Fruit fly (Drosophila melanogaster) whole organism, prepupa: Measurements from ENCODE around the gene SmB.
A peak's percentile ranks its signal among the peaks of the same experiment; 100 is the strongest.

ENCODE experiments used
- Blimp-1 ChIP-seq: fragments of 200-800 bp; sonication (Bioruptor generic); optimal IDR thresholded peaks from 3 replicates; lab custom pipeline; 2017; ENCODE audit warnings: missing biosample characterization, missing genetic modification characterization, mild to moderate bottlenecking, moderate library complexity, missing genetic modification reagents
- CG10631 ChIP-seq: fragments of 200-800 bp; sonication (Bioruptor generic); optimal IDR thresholded peaks from 2 replicates; lab custom pipeline; 2016; ENCODE audit warnings: missing biosample characterization, missing genetic modification characterization
- CG11762 ChIP-seq: fragments of 200-800 bp; sonication (Bioruptor generic); optimal IDR thresholded peaks from 3 replicates; lab custom pipeline; 2016; ENCODE audit warnings: missing biosample characterization, missing genetic modification characterization; ENCODE audit not compliant: insufficient read depth
- CG11902 ChIP-seq: fragments of 200-800 bp; sonication (Bioruptor generic); optimal IDR thresholded peaks from 3 replicates; lab custom pipeline; 2016; ENCODE audit warnings: missing biosample characterization, missing genetic modification characterization
- CG1621 ChIP-seq: fragments of 200-800 bp; sonication (Bioruptor generic); optimal IDR thresholded peaks from 3 replicates; lab custom pipeline; 2018; ENCODE audit warnings: missing biosample characterization, mild to moderate bottlenecking, missing genetic modification characterization
- CG16779 ChIP-seq: fragments of 200-800 bp; sonication (Bioruptor generic); optimal IDR thresholded peaks from 3 replicates; lab custom pipeline; 2017; ENCODE audit warnings: missing biosample characterization, mild to moderate bottlenecking, missing genetic modification characterization
- CG3032 ChIP-seq: fragments of 200-800 bp; optimal IDR thresholded peaks from 2 replicates; lab custom pipeline; 2019; ENCODE audit warnings: missing biosample characterization, mild to moderate bottlenecking, missing genetic modification characterization, moderate library complexity
- CG31627 ChIP-seq: fragments of 200-800 bp; sonication (Bioruptor generic); optimal IDR thresholded peaks from 3 replicates; lab custom pipeline; 2016; ENCODE audit warnings: missing biosample characterization, missing genetic modification characterization
- CG32006 ChIP-seq: fragments of 200-800 bp; sonication (Bioruptor generic); optimal IDR thresholded peaks from 3 replicates; lab custom pipeline; 2017; ENCODE audit warnings: missing biosample characterization, mild to moderate bottlenecking, missing genetic modification characterization
- CG34406 ChIP-seq: fragments of 200-800 bp; sonication (Bioruptor generic); optimal IDR thresholded peaks from 3 replicates; lab custom pipeline; 2016; ENCODE audit warnings: missing biosample characterization, missing genetic modification characterization
- CG3919 ChIP-seq: fragments of 200-800 bp; sonication (Bioruptor generic); optimal IDR thresholded peaks from 3 replicates; lab custom pipeline; 2016; ENCODE audit warnings: missing biosample characterization, missing genetic modification characterization
- CG6792 ChIP-seq: fragments of 200-800 bp; sonication (Bioruptor generic); optimal IDR thresholded peaks from 3 replicates; lab custom pipeline; 2016; ENCODE audit warnings: missing biosample characterization, missing genetic modification characterization
- CG6808 ChIP-seq: fragments of 200-800 bp; sonication (Bioruptor generic); optimal IDR thresholded peaks from 3 replicates; lab custom pipeline; 2017; ENCODE audit warnings: missing biosample characterization, missing genetic modification characterization, mild to moderate bottlenecking, moderate library complexity, missing genetic modification reagents
- CG6854 ChIP-seq: fragments of 200-800 bp; sonication (Bioruptor generic); optimal IDR thresholded peaks from 2 replicates; lab custom pipeline; 2017; ENCODE audit warnings: missing biosample characterization, mild to moderate bottlenecking, missing genetic modification characterization
- CG8319 ChIP-seq: fragments of 200-800 bp; sonication (Bioruptor generic); optimal IDR thresholded peaks from 3 replicates; lab custom pipeline; 2016; ENCODE audit warnings: missing biosample characterization, missing genetic modification characterization
- CG8632 ChIP-seq: fragments of 200-800 bp; sonication (Bioruptor generic); optimal IDR thresholded peaks from 3 replicates; lab custom pipeline; 2016; ENCODE audit warnings: missing biosample characterization, missing genetic modification characterization
- CG9139 ChIP-seq: fragments of 200-800 bp; sonication (Bioruptor generic); optimal IDR thresholded peaks from 3 replicates; lab custom pipeline; 2017; ENCODE audit warnings: missing biosample characterization, mild to moderate bottlenecking, missing genetic modification characterization
- Eip75B ChIP-seq: fragments of 200-800 bp; sonication (Bioruptor generic); optimal IDR thresholded peaks from 3 replicates; lab custom pipeline; 2016; ENCODE audit warnings: missing biosample characterization, missing genetic modification characterization
- Eip78C ChIP-seq: fragments of 200-800 bp; sonication (Bioruptor generic); peaks from one replicate; lab custom pipeline; 2016; ENCODE audit warnings: missing biosample characterization, missing genetic modification characterization
- Ets21C ChIP-seq: fragments of 200-800 bp; sonication (Bioruptor generic); optimal IDR thresholded peaks from 3 replicates; lab custom pipeline; 2016; ENCODE audit warnings: missing biosample characterization, missing genetic modification characterization
- Hr38 ChIP-seq: sonication (Bioruptor generic); optimal IDR thresholded peaks from 2 replicates; lab custom pipeline; 2016; ENCODE audit warnings: missing biosample characterization, missing genetic modification characterization
- Hr39 ChIP-seq: fragments of 200-800 bp; sonication (Bioruptor generic); optimal IDR thresholded peaks from 2 replicates; lab custom pipeline; 2016; ENCODE audit warnings: missing biosample characterization, missing genetic modification characterization
- Hr4 ChIP-seq: fragments of 200-800 bp; sonication (Bioruptor generic); optimal IDR thresholded peaks from 3 replicates; lab custom pipeline; 2016; ENCODE audit warnings: missing biosample characterization, missing genetic modification characterization
- Met ChIP-seq: fragments of 200-800 bp; sonication (Bioruptor generic); optimal IDR thresholded peaks from 3 replicates; lab custom pipeline; 2016; ENCODE audit warnings: missing biosample characterization, missing genetic modification characterization
- OdsH ChIP-seq: fragments of 200-800 bp; sonication (Bioruptor generic); optimal IDR thresholded peaks from 3 replicates; lab custom pipeline; 2016; ENCODE audit warnings: missing biosample characterization, missing genetic modification characterization
- Smox ChIP-seq: fragments of 200-800 bp; sonication (Bioruptor generic); optimal IDR thresholded peaks from 3 replicates; lab custom pipeline; 2016; ENCODE audit warnings: missing biosample characterization, missing genetic modification characterization
- Sox102F ChIP-seq: fragments of 200-800 bp; sonication (Bioruptor generic); optimal IDR thresholded peaks from 2 replicates; lab custom pipeline; 2016; ENCODE audit warnings: missing biosample characterization, mild to moderate bottlenecking, missing genetic modification characterization
- achi ChIP-seq: fragments of 200-800 bp; sonication (Bioruptor generic); optimal IDR thresholded peaks from 3 replicates; lab custom pipeline; 2016; ENCODE audit warnings: missing biosample characterization, missing genetic modification characterization
- acj6 ChIP-seq: fragments of 200-800 bp; sonication (Bioruptor generic); optimal IDR thresholded peaks from 3 replicates; lab custom pipeline; 2016; ENCODE audit warnings: missing biosample characterization, missing genetic modification characterization
- cyc ChIP-seq: fragments of 200-800 bp; sonication (Bioruptor generic); optimal IDR thresholded peaks from 3 replicates; lab custom pipeline; 2016; ENCODE audit warnings: missing biosample characterization, missing genetic modification characterization
- dsx ChIP-seq: fragments of 200-800 bp; optimal IDR thresholded peaks from 3 replicates; lab custom pipeline; 2019; ENCODE audit warnings: missing biosample characterization, mild to moderate bottlenecking, missing genetic modification characterization, moderate library complexity; ENCODE audit not compliant: poor library complexity, severe bottlenecking
- eg ChIP-seq: fragments of 200-800 bp; sonication (Bioruptor generic); IDR thresholded peaks from 3 replicates; pipeline ENCODE4 v1.3.6; 2022; ENCODE audit warnings: missing biosample characterization, missing genetic modification characterization
- esn ChIP-seq: fragments of 200-800 bp; sonication (Bioruptor generic); optimal IDR thresholded peaks from 2 replicates; lab custom pipeline; 2016; ENCODE audit warnings: missing biosample characterization, mild to moderate bottlenecking, missing genetic modification characterization, moderate library complexity
- fd85E ChIP-seq: fragments of 200-800 bp; sonication (Bioruptor generic); optimal IDR thresholded peaks from 3 replicates; lab custom pipeline; 2016; ENCODE audit warnings: missing biosample characterization, missing genetic modification characterization
- fkh ChIP-seq: fragments of 200-800 bp; sonication (Bioruptor generic); optimal IDR thresholded peaks from 3 replicates; lab custom pipeline; 2017; ENCODE audit warnings: missing biosample characterization, mild to moderate bottlenecking, missing genetic modification characterization, moderate library complexity
- pdm3 ChIP-seq: fragments of 200-800 bp; sonication (Bioruptor generic); optimal IDR thresholded peaks from 3 replicates; lab custom pipeline; 2016; ENCODE audit warnings: missing biosample characterization, missing genetic modification characterization
- spab ChIP-seq: fragments of 200-800 bp; sonication (Bioruptor generic); optimal IDR thresholded peaks from 2 replicates; lab custom pipeline; 2017; ENCODE audit warnings: missing biosample characterization, mild to moderate bottlenecking, missing genetic modification characterization, missing genetic modification reagents
- svp ChIP-seq: fragments of 200-800 bp; sonication (Bioruptor generic); peaks from one replicate; lab custom pipeline; 2016; ENCODE audit warnings: missing biosample characterization, missing genetic modification characterization
- topi ChIP-seq: fragments of 200-800 bp; sonication (Bioruptor generic); optimal IDR thresholded peaks from 3 replicates; lab custom pipeline; 2016; ENCODE audit warnings: missing biosample characterization, missing genetic modification characterization

The SmB gene

DNA sequence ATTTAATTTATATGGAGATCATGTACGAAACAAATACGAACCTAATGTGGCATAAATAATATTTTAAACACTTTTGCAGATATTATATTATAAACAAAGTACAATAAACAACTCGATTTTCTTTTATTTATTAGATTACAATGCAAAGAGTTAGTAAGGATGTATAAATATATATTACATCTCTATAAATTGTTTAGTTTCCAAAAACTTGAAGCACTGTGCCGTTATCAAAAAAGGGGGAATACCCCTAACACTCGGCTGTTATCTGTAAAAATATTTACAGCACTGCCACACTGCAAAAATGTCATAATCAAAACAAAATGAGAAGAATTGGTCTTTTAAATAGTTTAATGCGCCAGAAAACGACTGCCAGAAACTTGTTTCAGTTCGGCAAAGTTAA, 2.1 kb upstream of the SmB start, which contains the start of gene CG5188 (continued):
- TF ChIP-seq svp (GFP tag; lab: Kevin White, UChicago) = no peak
- TF ChIP-seq CG16779 (tag; lab: Kevin White, UChicago) = no peak
- peak; percentile 35 for TF ChIP-seq CG11762
- no peak for TF ChIP-seq CG32006 (GFP tag; lab: Kevin White, UChicago)
- peak; percentile 37 for TF ChIP-seq acj6 (GFP tag; lab: Kevin White, UChicago)
- peak; percentile 16 for TF ChIP-seq CG31627 (GFP tag; lab: Kevin White, UChicago)
- TF ChIP-seq CG3032 = peak; percentile 52
- peak; percentile 51 for TF ChIP-seq OdsH (GFP tag; lab: Kevin White, UChicago)
- TF ChIP-seq Eip78C = peak; percentile 82
- peak; percentile 23 for TF ChIP-seq cyc (GFP tag; lab: Kevin White, UChicago)
- no peak for TF ChIP-seq achi (GFP tag; lab: Kevin White, UChicago)
- no peak for TF ChIP-seq CG3919 (GFP tag; lab: Kevin White, UChicago)
- peak; percentile 35 for TF ChIP-seq CG6792 (GFP tag; lab: Kevin White, UChicago)
- no peak for TF ChIP-seq CG9139
- TF ChIP-seq spab (GFP tag; lab: Kevin White, UChicago) = no peak
- TF ChIP-seq Eip75B = no peak
- TF ChIP-seq CG34406 (GFP tag; lab: Kevin White, UChicago) = no peak

dm6 chr2L:10425599-10425998, 828 bp downstream of the SmB start:
- TF ChIP-seq CG6808 (GFP tag; lab: Kevin White, UChicago) (no peak), svp (GFP tag; lab: Kevin White, UChicago) (no peak), acj6 (GFP tag; lab: Kevin White, UChicago) (no peak), pdm3 (no peak), CG3919 (GFP tag; lab: Kevin White, UChicago) (no peak), Sox102F (GFP tag; lab: Kevin White, UChicago) (no peak), CG8632 (GFP tag; lab: Kevin White, UChicago) (no peak), Eip78C (no peak), Ets21C (GFP tag; lab: Kevin White, UChicago) (no peak), CG11762 (no peak), CG6854 (no peak), fkh (GFP tag; lab: Kevin White, UChicago) (no peak), CG34406 (GFP tag; lab: Kevin White, UChicago) (no peak), esn (GFP tag; lab: Kevin White, UChicago) (no peak)

dm6 chr2L:10422643-10423606, 3.5 kb downstream of the SmB start, which contains the start of the genes pie and Wdfy2:
Gene pie (minus strand): TSS chr2L:10422780.
Gene Wdfy2 (plus strand): TSS chr2L:10423291.
- TF ChIP-seq CG8632 (GFP tag; lab: Kevin White, UChicago) = no peak
- no peak for TF ChIP-seq fd85E (GFP tag; lab: Kevin White, UChicago)
- TF ChIP-seq Hr39 (GFP tag; lab: Kevin White, UChicago) = no peak
- TF ChIP-seq CG3032 = peak; percentile 21
- no peak for TF ChIP-seq topi (GFP tag; lab: Kevin White, UChicago)
- no peak for TF ChIP-seq Blimp-1
- TF ChIP-seq cyc (GFP tag; lab: Kevin White, UChicago) = peak; percentile 6

DNA sequence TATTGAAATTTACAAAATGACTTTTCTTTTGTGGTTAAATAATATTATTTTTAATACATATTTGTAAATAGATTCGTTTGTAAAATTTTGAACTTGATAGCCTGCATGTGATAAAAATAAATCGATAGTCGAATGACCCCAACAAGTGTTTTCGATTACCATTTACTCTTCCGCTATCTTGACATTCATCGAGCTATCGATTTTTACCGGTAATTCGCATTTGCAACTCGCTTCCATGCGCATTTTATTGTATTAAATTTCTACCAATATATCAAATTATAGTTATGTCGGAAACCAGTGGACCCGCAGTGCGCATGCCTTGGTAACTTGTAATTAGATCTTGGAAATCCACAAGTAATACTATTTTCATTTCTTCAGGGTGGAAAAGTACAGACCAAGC, 7.4 kb downstream of the SmB start, which contains the start of gene RfC3:
Gene RfC3, plus strand, starts transcription at position 210 of the 400 bp plus-strand sequence.
- TF ChIP-seq CG31627 (GFP tag; lab: Kevin White, UChicago) = no peak
- no peak for TF ChIP-seq CG1621 (tag; lab: Kevin White, UChicago)
- TF ChIP-seq Met = no peak
- no peak for TF ChIP-seq Hr38 (GFP tag; lab: Kevin White, UChicago)
- TF ChIP-seq eg (GFP tag; lab: Robert Waterston, UW) = no peak
- no peak for TF ChIP-seq CG11902 (GFP tag; lab: Kevin White, UChicago)
- TF ChIP-seq CG3919 (GFP tag; lab: Kevin White, UChicago) = no peak
- no peak for TF ChIP-seq Smox (GFP tag; lab: Kevin White, UChicago)
- no peak for TF ChIP-seq CG8319 (GFP tag; lab: Kevin White, UChicago)
- no peak for TF ChIP-seq Eip75B
- TF ChIP-seq CG16779 (tag; lab: Kevin White, UChicago) = no peak
- no peak for TF ChIP-seq Hr4 (GFP tag; lab: Kevin White, UChicago)
- TF ChIP-seq CG10631 (GFP tag; lab: Kevin White, UChicago) = no peak
- TF ChIP-seq dsx = no peak
- TF ChIP-seq fkh (GFP tag; lab: Kevin White, UChicago) = no peak
- no peak for TF ChIP-seq cyc (GFP tag; lab: Kevin White, UChicago)
- TF ChIP-seq CG3032 = no peak
- no peak for TF ChIP-seq esn (GFP tag; lab: Kevin White, UChicago)
- no peak for TF ChIP-seq acj6 (GFP tag; lab: Kevin White, UChicago)
